Worm (Caenorhabditis elegans): Measurements from ENCODE around the gene flap-1.

ce11 chrIII:6898518-6898917 lies 30.1 kb downstream of the flap-1 start:
- TF ChIP-seq tbx-2 (tag; optimal IDR thresholded peaks at IDR 0.05), result no peak
- no peak for TF ChIP-seq ama-1 (optimal IDR thresholded peaks at IDR 0.05)
- no peak for TF ChIP-seq pqm-1 (tag; optimal IDR thresholded peaks at IDR 0.05)
- TF ChIP-seq unc-55 (GFP tag; optimal IDR thresholded peaks at IDR 0.05), result no peak
- TF ChIP-seq pag-3 (tag; optimal IDR thresholded peaks at IDR 0.05; ENCODE audit: borderline replicate concordance), result no peak
- no peak for TF ChIP-seq ceh-24 (tag; optimal IDR thresholded peaks at IDR 0.05)
- TF ChIP-seq dmd-4 (tag; optimal IDR thresholded peaks at IDR 0.05; ENCODE audit: borderline replicate concordance), result no peak
- no peak for TF ChIP-seq hlh-30 (tag; optimal IDR thresholded peaks at IDR 0.05; ENCODE audit: insufficient read depth)
- no peak for TF ChIP-seq ceh-48 (tag; optimal IDR thresholded peaks at IDR 0.05)
- TF ChIP-seq npax-4 (tag; optimal IDR thresholded peaks at IDR 0.05), result no peak

Data from whole organism, late embryonic.